Worm (Caenorhabditis elegans) whole organism, L3 larva: ENCODE results near the gene ubq-1.

Experiments
- ama-1 ChIP-seq: fragments of 150-350 bp; optimal IDR thresholded peaks from 2 replicates; lab custom pipeline; 2018
- nhr-28 ChIP-seq: fragments of 150-350 bp; optimal IDR thresholded peaks from 2 replicates; lab custom pipeline; 2014; ENCODE audit warnings: missing biosample characterization, missing genetic modification characterization
- sea-2 ChIP-seq: fragments of 150-350 bp; sonication (generic microtip); optimal IDR thresholded peaks from 4 replicates; lab custom pipeline; 2014; ENCODE audit warnings: missing biosample characterization, missing genetic modification reagents, missing genetic modification characterization
- unc-62 ChIP-seq: fragments of 150-350 bp; sonication (generic microtip); optimal IDR thresholded peaks from 4 replicates; lab custom pipeline; 2014; ENCODE audit warnings: missing biosample characterization, missing genetic modification reagents, missing genetic modification characterization

ce11 chrIII:5914717-5915116 is 25.3 kb upstream of the ubq-1 start:
- TF ChIP-seq unc-62 (GFP tag; lab: Kevin White, UChicago) (no peak), nhr-28 (tag; lab: Kevin White, UChicago) (no peak), sea-2 (GFP tag; lab: Kevin White, UChicago) (no peak), ama-1 (lab: Kevin White, UChicago) (no peak)
